Worm (Caenorhabditis elegans) whole organism, L2 larva: Measurements from ENCODE around the gene F18A1.7.

ENCODE experiments used
- egl-27 ChIP-seq: sonication (generic microtip); optimal IDR thresholded peaks from 3 replicates; lab custom pipeline; 2017; ENCODE audit warnings: missing biosample characterization, missing genetic modification reagents, missing genetic modification characterization
- nhr-11 ChIP-seq: fragments of 150-350 bp; optimal IDR thresholded peaks from 2 replicates; lab custom pipeline; 2014; ENCODE audit warnings: missing biosample characterization, missing genetic modification characterization
- snpc-4 ChIP-seq: fragments of 150-350 bp; optimal IDR thresholded peaks from 2 replicates; lab custom pipeline; 2014; ENCODE audit warnings: missing biosample characterization, missing genetic modification characterization

DNA sequence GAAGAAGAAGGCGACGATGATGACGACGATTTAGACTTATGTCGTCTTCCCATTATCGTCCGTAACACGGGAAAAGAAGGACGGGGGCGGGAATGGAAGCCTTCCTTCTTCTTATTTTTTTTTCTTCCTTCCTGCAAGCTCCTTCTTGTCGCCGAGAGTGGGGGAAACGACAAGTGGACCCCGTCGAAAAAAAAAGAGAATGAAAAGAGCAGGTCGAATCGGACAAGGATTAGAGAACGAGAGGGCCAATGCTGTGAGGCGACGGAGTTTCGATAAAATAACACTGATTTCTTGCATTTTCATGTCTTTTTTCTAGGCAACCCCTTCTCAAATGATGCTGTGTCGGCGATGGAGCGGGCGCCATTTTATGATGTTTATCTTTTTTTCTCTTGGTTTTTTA, 12.4 kb downstream of the F18A1.7 start, which contains the start of gene pde-4:
- TF ChIP-seq egl-27 (tag; lab: Kevin White, UChicago) (no peak), snpc-4 (tag; lab: Kevin White, UChicago) (no peak), nhr-11 (tag; lab: Kevin White, UChicago) (no peak)
